Worm (Caenorhabditis elegans) whole organism, L4 larva: ENCODE data around the gene K03H1.7.

Source experiments
- R02D3.7 ChIP-seq: fragments of 150-350 bp; sonication (generic microtip); optimal IDR thresholded peaks from 3 replicates; lab custom pipeline; 2014; ENCODE audit warnings: missing biosample characterization, missing genetic modification characterization
- ceh-28 ChIP-seq: fragments of 150-350 bp; optimal IDR thresholded peaks from 2 replicates; lab custom pipeline; 2014; ENCODE audit warnings: missing biosample characterization, missing genetic modification reagents, missing genetic modification characterization
- dmd-6 ChIP-seq: fragments of 200-800 bp; sonication (Bioruptor generic); IDR thresholded peaks from 2 replicates; pipeline ENCODE4 v1.3.6; 2022; ENCODE audit warnings: missing genetic modification reagents, missing genetic modification characterization, missing compliant biosample characterization
- egl-27 ChIP-seq: sonication (generic microtip); optimal IDR thresholded peaks from 3 replicates; lab custom pipeline; 2017; ENCODE audit warnings: missing biosample characterization, missing genetic modification reagents, missing genetic modification characterization
- fkh-10 ChIP-seq: fragments of 150-350 bp; optimal IDR thresholded peaks from 2 replicates; lab custom pipeline; 2014; ENCODE audit warnings: missing biosample characterization, missing genetic modification reagents, missing genetic modification characterization
- hif-1 ChIP-seq, 2 experiments: sonication (generic microtip); optimal IDR thresholded peaks; 2 replicates each; lab custom pipeline; 2016 to 2017; ENCODE audit warnings: missing compliant biosample characterization in 2 of 2, missing genetic modification characterization in 2 of 2, missing genetic modification reagents in 2 of 2, missing genotype in 2 of 2, mild to moderate bottlenecking in 1 of 2
- lin-39 ChIP-seq: fragments of 150-350 bp; optimal IDR thresholded peaks from 2 replicates; lab custom pipeline; 2014; ENCODE audit warnings: missing biosample characterization, missing genetic modification reagents, missing genetic modification characterization
- lsy-2 ChIP-seq, 2 experiments: fragments of 150-350 bp in 1 of 2; sonication (generic microtip) in 1 of 2; optimal IDR thresholded peaks; 2 replicates each; lab custom pipeline; 2014 to 2017; ENCODE audit warnings: missing biosample characterization in 2 of 2, missing genetic modification characterization in 2 of 2
- mdl-1 ChIP-seq, 2 experiments: fragments of 150-350 bp in 1 of 2; sonication (generic microtip) in 1 of 2; optimal IDR thresholded peaks; 2 replicates each; lab custom pipeline; 2014 to 2017; ENCODE audit warnings: missing biosample characterization in 2 of 2, missing genetic modification characterization in 2 of 2
- nhr-25 ChIP-seq: sonication (generic microtip); optimal IDR thresholded peaks from 2 replicates; lab custom pipeline; 2017; ENCODE audit warnings: missing genetic modification characterization, mild to moderate bottlenecking, missing compliant biosample characterization, antibody characterized with exemption, moderate library complexity, borderline replicate concordance; ENCODE audit not compliant: insufficient read depth
- nhr-76 ChIP-seq: fragments of 150-350 bp; optimal IDR thresholded peaks from 2 replicates; lab custom pipeline; 2014; ENCODE audit warnings: missing biosample characterization, missing genetic modification characterization
- pha-4 ChIP-seq, 2 experiments: fragments of 150-350 bp in 1 of 2; fragments of 200-800 bp in 1 of 2; sonication (Bioruptor generic) in 1 of 2; IDR thresholded peaks in 1 of 2; optimal IDR thresholded peaks in 1 of 2; 2 replicates each; pipeline versions ENCODE4 v1.3.6 to Lab custom; 2014 to 2022; ENCODE audit warnings: missing genetic modification characterization in 2 of 2, missing genetic modification reagents in 2 of 2, missing biosample characterization in 1 of 2, missing compliant biosample characterization in 1 of 2

DNA sequence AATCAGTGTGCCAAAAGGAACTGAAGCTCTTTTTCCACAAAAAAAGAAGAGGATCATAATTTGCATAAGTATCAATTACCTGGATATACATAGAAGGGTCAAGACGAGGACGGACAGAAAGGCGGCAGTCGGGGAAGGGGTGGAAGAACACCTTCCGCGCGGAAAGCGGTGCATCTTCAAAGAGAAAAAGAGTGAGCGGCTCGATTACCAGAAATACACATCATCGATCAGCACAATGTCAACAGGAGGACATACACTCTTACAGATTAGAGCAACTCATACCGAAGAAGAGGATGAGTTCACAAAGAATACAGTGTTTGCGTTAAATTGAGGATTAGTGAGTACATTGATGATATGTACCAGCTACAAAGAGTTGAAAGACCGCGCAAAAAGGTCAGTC is 22.2 kb downstream of the K03H1.7 start:
- TF ChIP-seq mdl-1 (tag; optimal IDR thresholded peaks at IDR 0.05; lab: Kevin White, UChicago) (no peak), dmd-6 (no peak), egl-27 (no peak), R02D3.7 (no peak), lsy-2 (tag; optimal IDR thresholded peaks at IDR 0.05; lab: Kevin White, UChicago) (no peak), nhr-76 (tag; lab: Kevin White, UChicago) (no peak), hif-1 (tag; optimal IDR thresholded peaks at IDR 0.05; lab: Kevin White, UChicago) (no peak), pha-4 (GFP tag; IDR thresholded peaks at IDR 0.05; lab: Robert Waterston, UW) (no peak), pha-4 (tag; optimal IDR thresholded peaks at IDR 0.05; lab: Kevin White, UChicago) (no peak), ceh-28 (tag; lab: Kevin White, UChicago) (no peak), fkh-10 (no peak), nhr-25 (tag; lab: Kevin White, UChicago) (no peak), lin-39 (tag; lab: Kevin White, UChicago) (no peak)
